Worm (Caenorhabditis elegans) whole organism, young adult: Measurements from ENCODE around the gene C02H6.1.

Experiments used
- C17E4.6 ChIP-seq: fragments of 200-800 bp; sonication (Bioruptor generic); IDR thresholded peaks from 2 replicates; pipeline ENCODE4 v1.3.6; 2022; ENCODE audit warnings: missing genetic modification reagents, missing genetic modification characterization, missing compliant biosample characterization
- F10E7.11 ChIP-seq: sonication (generic microtip); optimal IDR thresholded peaks from 2 replicates; lab custom pipeline; 2017; ENCODE audit warnings: mild to moderate bottlenecking, missing genetic modification characterization, moderate library complexity, missing compliant biosample characterization
- F37B4.10 ChIP-seq: fragments of 200-800 bp; sonication (Bioruptor generic); IDR thresholded peaks from 2 replicates; pipeline ENCODE4 v1.3.6; 2022; ENCODE audit warnings: missing genetic modification characterization, missing compliant biosample characterization
- F49E8.2 ChIP-seq: sonication (generic microtip); optimal IDR thresholded peaks from 3 replicates; lab custom pipeline; 2017; ENCODE audit warnings: missing genetic modification characterization, mild to moderate bottlenecking, missing compliant biosample characterization, antibody characterized with exemption, moderate library complexity; ENCODE audit not compliant: insufficient read depth
- F52B5.7 ChIP-seq: sonication (generic microtip); optimal IDR thresholded peaks from 2 replicates; lab custom pipeline; 2016; ENCODE audit warnings: mild to moderate bottlenecking, missing genetic modification characterization, missing compliant biosample characterization
- F55B11.4 ChIP-seq: sonication (generic microtip); optimal IDR thresholded peaks from 2 replicates; lab custom pipeline; 2016; ENCODE audit warnings: missing compliant biosample characterization, missing genetic modification characterization, borderline replicate concordance; ENCODE audit not compliant: insufficient read depth
- F57A8.1 ChIP-seq: fragments of 200-800 bp; sonication (Bioruptor generic); optimal IDR thresholded peaks from 2 replicates; lab custom pipeline; 2018; ENCODE audit warnings: mild to moderate bottlenecking, missing genetic modification characterization, moderate library complexity, missing compliant biosample characterization
- K12H6.12 ChIP-seq: fragments of 200-800 bp; sonication (Bioruptor generic); optimal IDR thresholded peaks from 2 replicates; lab custom pipeline; 2018; ENCODE audit warnings: mild to moderate bottlenecking, missing genetic modification characterization, missing compliant biosample characterization
- T26A5.8 ChIP-seq: sonication (generic microtip); optimal IDR thresholded peaks from 2 replicates; lab custom pipeline; 2016; ENCODE audit warnings: missing genetic modification characterization, missing compliant biosample characterization
- Y53F4B.3 ChIP-seq: fragments of 200-800 bp; sonication (Bioruptor generic); IDR thresholded peaks from 2 replicates; pipeline ENCODE4 v1.3.6; 2022; ENCODE audit warnings: missing genetic modification reagents, missing genetic modification characterization, missing compliant biosample characterization
- Y53G8AR.9 ChIP-seq: fragments of 200-800 bp; sonication (Bioruptor generic); conservative IDR thresholded peaks from 2 replicates; pipeline ENCODE4 v1.3.6; 2022; ENCODE audit warnings: missing genetic modification reagents, missing genetic modification characterization, missing compliant biosample characterization
- Y56A3A.18 ChIP-seq: fragments of 200-800 bp; sonication (Bioruptor generic); IDR thresholded peaks from 2 replicates; pipeline ENCODE4 v1.3.6; 2022; ENCODE audit warnings: missing genetic modification reagents, missing genetic modification characterization, missing compliant biosample characterization
- Y79H2A.3 ChIP-seq: fragments of 200-800 bp; sonication (Bioruptor generic); conservative IDR thresholded peaks from 2 replicates; pipeline ENCODE4 v1.3.6; 2022; ENCODE audit warnings: missing genetic modification reagents, missing genetic modification characterization, missing compliant biosample characterization
- Y95B8A.8 ChIP-seq: fragments of 200-800 bp; sonication (Bioruptor generic); IDR thresholded peaks from 2 replicates; pipeline ENCODE4 v1.3.6; 2022; ENCODE audit warnings: missing genetic modification reagents, missing genetic modification characterization, missing compliant biosample characterization
- akir-1 ChIP-seq: fragments of 200-800 bp; sonication (Bioruptor generic); optimal IDR thresholded peaks from 2 replicates; lab custom pipeline; 2018; ENCODE audit warnings: mild to moderate bottlenecking, missing genetic modification characterization, moderate library complexity, missing compliant biosample characterization
- ama-1 ChIP-seq, 3 experiments: fragments of 150-350 bp in 1 of 3; sonication (generic microtip) in 2 of 3; optimal IDR thresholded peaks; 2 replicates each; lab custom pipeline; 2014 to 2018; ENCODE audit warnings: missing biosample characterization in 2 of 3, missing genetic modification characterization in 2 of 3, missing genetic modification reagents in 2 of 3
- aptf-2 ChIP-seq: fragments of 200-800 bp; sonication (Bioruptor generic); conservative IDR thresholded peaks from 2 replicates; pipeline ENCODE4 v1.3.6; 2022; ENCODE audit warnings: missing genetic modification reagents, missing genetic modification characterization, missing compliant biosample characterization
- bed-2 ChIP-seq: fragments of 200-800 bp; sonication (Bioruptor generic); IDR thresholded peaks from 2 replicates; pipeline ENCODE4 v1.3.6; 2022; ENCODE audit warnings: missing genetic modification reagents, missing genetic modification characterization, missing compliant biosample characterization
- dox-1 ChIP-seq: fragments of 200-800 bp; sonication (Bioruptor generic); IDR thresholded peaks from 2 replicates; pipeline ENCODE4 v1.3.6; 2022; ENCODE audit warnings: missing genetic modification reagents, missing genetic modification characterization, missing compliant biosample characterization
- efl-1 ChIP-seq: fragments of 150-350 bp; optimal IDR thresholded peaks from 2 replicates; lab custom pipeline; 2014; ENCODE audit warnings: missing biosample characterization, missing genetic modification reagents, missing genetic modification characterization
- egl-44 ChIP-seq: fragments of 200-800 bp; sonication (Bioruptor generic); IDR thresholded peaks from 2 replicates; pipeline ENCODE4 v1.3.6; 2022; ENCODE audit warnings: missing genetic modification reagents, missing genetic modification characterization, missing compliant biosample characterization
- hmg-1.2 ChIP-seq: fragments of 200-800 bp; sonication (Bioruptor generic); IDR thresholded peaks from 2 replicates; pipeline ENCODE4 v1.3.6; 2022; ENCODE audit warnings: missing genetic modification reagents, missing genetic modification characterization, missing compliant biosample characterization
- lin-54 ChIP-seq: fragments of 200-800 bp; sonication (Bioruptor generic); optimal IDR thresholded peaks from 2 replicates; lab custom pipeline; 2018; ENCODE audit warnings: mild to moderate bottlenecking, missing genetic modification characterization, missing compliant biosample characterization
- lir-1 ChIP-seq: fragments of 200-800 bp; sonication (Bioruptor generic); conservative IDR thresholded peaks from 2 replicates; pipeline ENCODE4 v1.3.6; 2022; ENCODE audit warnings: missing genetic modification reagents, missing genetic modification characterization, missing compliant biosample characterization
- mcd-1 ChIP-seq: fragments of 200-800 bp; sonication (Bioruptor generic); IDR thresholded peaks from 2 replicates; pipeline ENCODE4 v1.3.6; 2022; ENCODE audit warnings: missing genetic modification reagents, missing genetic modification characterization, missing compliant biosample characterization
- nhr-120 ChIP-seq: fragments of 200-800 bp; sonication (Bioruptor generic); IDR thresholded peaks from 2 replicates; pipeline ENCODE4 v1.3.6; 2022; ENCODE audit warnings: missing genetic modification characterization, missing compliant biosample characterization
- nhr-179 ChIP-seq: sonication (generic microtip); optimal IDR thresholded peaks from 2 replicates; lab custom pipeline; 2016; ENCODE audit warnings: mild to moderate bottlenecking, missing genetic modification characterization, missing compliant biosample characterization
- pbrm-1 ChIP-seq: fragments of 200-800 bp; sonication (Bioruptor generic); IDR thresholded peaks from 2 replicates; pipeline ENCODE4 v1.3.6; 2022; ENCODE audit warnings: missing genetic modification reagents, missing genetic modification characterization, missing compliant biosample characterization
- rec-8 ChIP-seq, 2 experiments: sonication (generic microtip); optimal IDR thresholded peaks; 2 replicates each; lab custom pipeline; 2016; ENCODE audit warnings: mild to moderate bottlenecking in 2 of 2, missing genetic modification characterization in 2 of 2, missing genetic modification reagents in 2 of 2, missing genotype in 2 of 2, missing biosample characterization in 1 of 2, missing compliant biosample characterization in 1 of 2, moderate library complexity in 1 of 2
- rpc-1 ChIP-seq, 2 experiments: fragments of 150-350 bp in 1 of 2; sonication (generic microtip) in 1 of 2; optimal IDR thresholded peaks; 2 replicates each; lab custom pipeline; 2014 to 2018; ENCODE audit warnings: missing biosample characterization in 1 of 2, missing genetic modification characterization in 1 of 2, missing genetic modification reagents in 1 of 2, missing genotype in 1 of 2
- sdz-38 ChIP-seq: sonication (generic microtip); optimal IDR thresholded peaks from 2 replicates; lab custom pipeline; 2016; ENCODE audit warnings: missing genotype, missing genetic modification characterization, missing compliant biosample characterization
- sea-2 ChIP-seq: fragments of 200-800 bp; sonication (Bioruptor generic); IDR thresholded peaks from 2 replicates; pipeline ENCODE4 v1.3.6; 2022; ENCODE audit warnings: missing genetic modification characterization, missing compliant biosample characterization
- snpc-1.1 ChIP-seq: sonication (generic microtip); optimal IDR thresholded peaks from 2 replicates; lab custom pipeline; 2017; ENCODE audit warnings: missing genetic modification characterization, mild to moderate bottlenecking, missing compliant biosample characterization, antibody characterized with exemption, moderate library complexity, missing genotype, missing genetic modification reagents; ENCODE audit not compliant: insufficient read depth
- sptf-2 ChIP-seq: fragments of 200-800 bp; sonication (Bioruptor generic); optimal IDR thresholded peaks from 2 replicates; lab custom pipeline; 2018; ENCODE audit warnings: mild to moderate bottlenecking, missing genetic modification characterization, missing compliant biosample characterization
- tbp1 ChIP-seq: fragments of 200-800 bp; sonication (Bioruptor generic); optimal IDR thresholded peaks from 2 replicates; lab custom pipeline; 2018; ENCODE audit warnings: mild to moderate bottlenecking, missing genetic modification characterization, missing compliant biosample characterization
- tbx-9 ChIP-seq: sonication (generic microtip); optimal IDR thresholded peaks from 2 replicates; lab custom pipeline; 2016; ENCODE audit warnings: borderline replicate concordance, missing genetic modification characterization, inconsistent platforms, missing compliant biosample characterization
- xnd-1 ChIP-seq: sonication (generic microtip); optimal IDR thresholded peaks from 2 replicates; lab custom pipeline; 2016; ENCODE audit warnings: missing genotype, missing genetic modification reagents, missing genetic modification characterization, missing compliant biosample characterization
- ztf-18 ChIP-seq: sonication (generic microtip); optimal IDR thresholded peaks from 2 replicates; lab custom pipeline; 2016; ENCODE audit warnings: missing genotype, mild to moderate bottlenecking, missing genetic modification characterization, missing compliant biosample characterization
- ztf-28 ChIP-seq: fragments of 200-800 bp; sonication (Bioruptor generic); IDR thresholded peaks from 2 replicates; pipeline ENCODE4 v1.3.6; 2022; ENCODE audit warnings: missing genetic modification reagents, missing genetic modification characterization, missing compliant biosample characterization

C02H6.1 gene

DNA sequence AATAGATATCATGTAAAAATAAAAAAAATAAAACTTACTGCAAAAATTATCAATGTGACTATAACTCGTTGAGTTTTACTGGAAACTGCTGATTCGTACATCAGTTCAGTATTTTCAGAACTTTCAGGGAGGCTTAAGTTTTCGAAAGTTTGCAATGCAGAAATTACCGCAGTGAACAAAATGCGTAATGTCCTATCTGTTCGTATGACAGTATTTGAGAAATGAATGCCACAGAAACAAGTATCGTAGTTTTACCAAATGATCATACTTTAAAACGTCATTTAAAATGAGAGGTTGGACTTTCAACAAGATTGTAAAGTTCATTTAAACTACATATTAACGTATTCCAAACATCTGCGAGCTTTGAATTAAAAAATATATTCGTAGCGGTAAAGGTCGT is 33.0 kb downstream of the C02H6.1 start, which contains the start of gene C03G6.21 (continued):
- TF ChIP-seq sptf-2 (GFP tag; lab: Kevin White, UChicago), result no peak

ce11 chrV:7355464-7355863 is 34.2 kb downstream of the C02H6.1 start, which contains the start of gene tag-293:
TSS of gene tag-293 (minus strand) at chrV:7355564.
- TF ChIP-seq tbp1 (GFP tag; lab: Kevin White, UChicago) (no peak), rec-8 (tag; optimal IDR thresholded peaks at IDR 0.05; lab: Kevin White, UChicago) (no peak), Y53F4B.3 (GFP tag; lab: Robert Waterston, UW) (no peak), bed-2 (GFP tag; lab: Robert Waterston, UW) (no peak)

DNA sequence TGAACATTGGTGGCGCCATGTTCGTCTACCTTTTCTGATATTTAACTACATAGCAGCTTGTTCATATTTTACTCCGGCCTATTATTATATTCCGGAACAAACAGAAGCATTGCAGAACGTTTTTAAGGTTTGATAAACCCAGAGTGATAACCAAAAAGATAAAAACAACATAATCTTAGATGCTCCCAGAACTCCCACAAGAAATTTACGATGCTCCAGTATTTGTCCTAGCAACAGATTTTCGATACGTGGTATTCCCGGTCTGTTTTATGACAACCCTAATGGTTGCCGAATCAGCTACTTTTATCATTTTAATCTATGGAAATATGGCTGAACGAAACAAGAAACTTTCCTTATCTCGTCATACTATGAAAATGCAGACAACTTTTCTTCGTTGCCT is 36.1 kb downstream of the C02H6.1 start:
- TF ChIP-seq sea-2 (GFP tag; lab: Robert Waterston, UW) (no peak), Y79H2A.3 (GFP tag; lab: Robert Waterston, UW) (no peak), sptf-2 (GFP tag; lab: Kevin White, UChicago) (no peak), ztf-28 (GFP tag; lab: Robert Waterston, UW) (no peak), rpc-1 (optimal IDR thresholded peaks at IDR 0.05; lab: Kevin White, UChicago) (no peak), rpc-1 (tag; optimal IDR thresholded peaks at IDR 0.05; lab: Kevin White, UChicago) (no peak), aptf-2 (GFP tag; lab: Robert Waterston, UW) (no peak), tbx-9 (no peak), snpc-1.1 (tag; lab: Kevin White, UChicago) (no peak), lin-54 (GFP tag; lab: Kevin White, UChicago) (no peak), T26A5.8 (tag; lab: Kevin White, UChicago) (no peak), egl-44 (no peak), F52B5.7 (tag; lab: Kevin White, UChicago) (no peak), dox-1 (GFP tag; lab: Robert Waterston, UW) (no peak), akir-1 (GFP tag; lab: Kevin White, UChicago) (no peak), sdz-38 (tag; lab: Kevin White, UChicago) (no peak)

- TF ChIP-seq F57A8.1 (no peak), F55B11.4 (tag; lab: Kevin White, UChicago) (no peak), Y95B8A.8 (no peak), ztf-18 (tag; lab: Kevin White, UChicago) (no peak), efl-1 (GFP tag; lab: Kevin White, UChicago) (no peak), sptf-2 (GFP tag; lab: Kevin White, UChicago) (no peak), hmg-1.2 (GFP tag; lab: Robert Waterston, UW) (no peak), pbrm-1 (GFP tag; lab: Robert Waterston, UW) (no peak), F37B4.10 (GFP tag; lab: Robert Waterston, UW) (no peak), nhr-120 (GFP tag; lab: Robert Waterston, UW) (no peak)
Observed at ce11 chrV:7352186-7353053, 37.3 kb downstream of the C02H6.1 start, which contains the start of the genes srh-231 and srh-275. TSS of gene srh-231 (minus strand) at chrV:7352236. TSS of gene srh-275 (plus strand) at chrV:7353003.

DNA sequence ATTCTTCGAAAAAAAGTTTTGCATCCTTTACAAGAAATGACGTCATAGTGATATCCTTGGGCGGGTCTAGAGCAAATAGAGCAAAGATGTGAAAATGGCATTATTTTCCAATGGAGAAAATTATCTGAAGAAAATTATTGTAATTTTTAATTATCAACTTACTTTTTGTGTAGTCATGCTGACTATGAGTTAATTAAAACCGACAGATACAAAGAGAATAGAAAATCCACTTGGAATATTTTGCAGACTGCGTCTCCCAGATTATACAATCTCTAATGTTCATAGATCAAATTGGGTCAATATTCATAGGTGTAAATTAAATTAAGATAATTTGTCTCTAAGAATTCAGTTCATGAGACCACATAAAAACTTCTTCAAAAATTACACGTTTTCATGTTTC is 40.1 kb downstream of the C02H6.1 start, which contains the start of gene nhr-149:
Gene nhr-149 (minus strand): TSS at position 101 of the 400 bp plus-strand sequence.
- no peak for TF ChIP-seq ama-1 (optimal IDR thresholded peaks at IDR 0.05; lab: Kevin White, UChicago)
- TF ChIP-seq ama-1 (GFP tag; optimal IDR thresholded peaks at IDR 0.05; lab: Kevin White, UChicago), result no peak
- TF ChIP-seq lir-1, result no peak
- TF ChIP-seq ztf-28 (GFP tag; lab: Robert Waterston, UW), result no peak
- TF ChIP-seq rec-8 (tag; optimal IDR thresholded peaks at IDR 0.05; lab: Kevin White, UChicago), result no peak
- TF ChIP-seq C17E4.6 (GFP tag; lab: Robert Waterston, UW), result no peak
- no peak for TF ChIP-seq Y56A3A.18
- no peak for TF ChIP-seq mcd-1 (GFP tag; lab: Robert Waterston, UW)
- no peak for TF ChIP-seq nhr-179 (tag; lab: Kevin White, UChicago)
- TF ChIP-seq Y53G8AR.9 (GFP tag; lab: Robert Waterston, UW), result no peak
- no peak for TF ChIP-seq Y53F4B.3 (GFP tag; lab: Robert Waterston, UW)
- no peak for TF ChIP-seq F49E8.2 (tag; lab: Kevin White, UChicago)
- no peak for TF ChIP-seq xnd-1
- TF ChIP-seq K12H6.12 (tag; lab: Kevin White, UChicago), result no peak
- TF ChIP-seq F10E7.11 (tag; lab: Kevin White, UChicago), result no peak
